Worm (Caenorhabditis elegans): ENCODE data around the gene xbx-1.
"Not testable (repeated sequence)": the region's sequence is repeated elsewhere in the genome, so short reads cannot be mapped to it uniquely, and the experiment has no call there.

Gene xbx-1

ce11 chrV:15031373-15031772, 51.3 kb downstream of the xbx-1 start, which contains the start of gene cng-1:
Gene cng-1, minus strand, starts transcription at chrV:15031473.
- TF ChIP-seq sox-2 (GFP tag; IDR thresholded peaks at IDR 0.05); lin-11 (tag; optimal IDR thresholded peaks at IDR 0.05); Y22D7AL.16 (tag; optimal IDR thresholded peaks at IDR 0.05): not testable (repeated sequence)

Data from whole organism, late embryonic.